Worm (Caenorhabditis elegans): ENCODE measurements around the gene lab-2.

DNA sequence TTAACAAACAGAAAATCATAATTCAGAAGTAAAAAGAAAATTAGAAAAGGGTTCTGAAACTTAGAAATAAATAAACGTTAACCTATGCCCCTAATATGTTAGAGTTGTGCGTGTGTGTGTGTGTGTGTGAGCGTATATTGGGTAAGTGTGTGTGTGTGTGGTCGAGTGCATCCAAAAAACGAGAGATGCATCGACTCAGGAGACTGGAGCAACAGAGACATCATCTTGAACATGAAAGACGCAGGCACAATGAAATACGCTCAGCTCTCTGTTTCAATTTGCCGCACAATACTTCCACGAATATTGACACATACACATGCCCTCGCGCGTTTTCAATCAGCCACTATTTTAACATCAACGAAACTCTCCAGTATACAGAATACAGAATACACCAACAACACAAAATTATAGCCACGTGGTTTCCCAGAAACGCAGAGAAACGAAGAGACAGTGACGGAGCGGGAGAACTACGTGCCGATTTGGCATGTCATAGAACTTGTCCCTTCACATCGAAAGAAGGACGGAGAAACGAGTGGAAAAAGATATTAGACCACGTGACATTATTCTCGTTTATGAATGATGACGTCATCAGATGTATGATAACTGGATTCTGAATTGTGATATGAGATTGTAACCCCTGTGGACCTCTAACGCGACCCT lies 46.9 kb upstream of the lab-2 start:
- TF ChIP-seq egl-27 (tag; optimal IDR thresholded peaks at IDR 0.05): no peak
- no peak for TF ChIP-seq nhr-77 (tag; optimal IDR thresholded peaks at IDR 0.05)
